Worm (Caenorhabditis elegans) whole organism, L4 larva: ENCODE measurements around the gene ufd-2.

Experiments
- T26A8.4 ChIP-seq: fragments of 200-800 bp; sonication (Bioruptor generic); IDR thresholded peaks from 2 replicates; pipeline ENCODE4 v1.3.6; 2022; ENCODE audit warnings: missing genetic modification characterization, missing compliant biosample characterization
- Y105C5A.15 ChIP-seq: fragments of 200-800 bp; sonication (Bioruptor generic); IDR thresholded peaks from 2 replicates; pipeline ENCODE4 v1.3.6; 2022; ENCODE audit warnings: missing genetic modification characterization, missing compliant biosample characterization
- Y48G9A.11 ChIP-seq: fragments of 200-800 bp; sonication (Bioruptor generic); IDR thresholded peaks from 2 replicates; pipeline ENCODE4 v1.3.6; 2022; ENCODE audit warnings: missing genetic modification reagents, missing genetic modification characterization, missing compliant biosample characterization
- Y5F2A.4 ChIP-seq: fragments of 200-800 bp; sonication (Bioruptor generic); optimal IDR thresholded peaks from 2 replicates; lab custom pipeline; 2018; ENCODE audit warnings: mild to moderate bottlenecking, missing genetic modification characterization, missing compliant biosample characterization
- ZK546.5 ChIP-seq, 2 experiments: sonication (generic microtip); optimal IDR thresholded peaks; 2 replicates each; lab custom pipeline; 2017; ENCODE audit warnings: missing biosample characterization in 2 of 2, missing genetic modification characterization in 2 of 2
- attf-4 ChIP-seq: sonication (generic microtip); optimal IDR thresholded peaks from 3 replicates; lab custom pipeline; 2017; ENCODE audit warnings: missing biosample characterization, missing genetic modification characterization
- daf-12 ChIP-seq: fragments of 150-350 bp; optimal IDR thresholded peaks from 2 replicates; lab custom pipeline; 2014; ENCODE audit warnings: missing biosample characterization, missing genetic modification reagents, missing genetic modification characterization
- daf-16 ChIP-seq, 3 experiments: sonication (generic microtip); optimal IDR thresholded peaks; 2 replicates each; lab custom pipeline; 2016 to 2017; ENCODE audit warnings: missing genetic modification characterization in 3 of 3, missing genetic modification reagents in 3 of 3, mild to moderate bottlenecking in 2 of 3, missing compliant biosample characterization in 2 of 3, missing biosample characterization in 1 of 3, moderate library complexity in 1 of 3
- daf-8 ChIP-seq: fragments of 200-800 bp; sonication (Bioruptor generic); IDR thresholded peaks from 2 replicates; pipeline ENCODE4 v1.3.6; 2022; ENCODE audit warnings: missing genetic modification characterization, missing compliant biosample characterization
- dmd-6 ChIP-seq: fragments of 200-800 bp; sonication (Bioruptor generic); IDR thresholded peaks from 2 replicates; pipeline ENCODE4 v1.3.6; 2022; ENCODE audit warnings: missing genetic modification reagents, missing genetic modification characterization, missing compliant biosample characterization
- dmd-9 ChIP-seq: fragments of 200-800 bp; sonication (Bioruptor generic); IDR thresholded peaks from 2 replicates; pipeline ENCODE4 v1.3.6; 2022; ENCODE audit warnings: missing genetic modification reagents, missing genetic modification characterization, missing compliant biosample characterization
- dve-1 ChIP-seq: sonication (generic microtip); optimal IDR thresholded peaks from 2 replicates; lab custom pipeline; 2017; ENCODE audit warnings: antibody characterized with exemption, mild to moderate bottlenecking, missing genetic modification characterization, missing compliant biosample characterization; ENCODE audit not compliant: insufficient read depth
- egl-43 ChIP-seq: fragments of 200-800 bp; sonication (Bioruptor generic); IDR thresholded peaks from 2 replicates; pipeline ENCODE4 v1.3.6; 2022; ENCODE audit warnings: missing genetic modification reagents, missing genetic modification characterization, missing compliant biosample characterization
- gei-8 ChIP-seq: fragments of 200-800 bp; sonication (Bioruptor generic); optimal IDR thresholded peaks from 2 replicates; lab custom pipeline; 2018; ENCODE audit warnings: mild to moderate bottlenecking, missing genetic modification characterization, missing compliant biosample characterization
- hlh-11 ChIP-seq: fragments of 200-800 bp; sonication (Bioruptor generic); optimal IDR thresholded peaks from 2 replicates; lab custom pipeline; 2018; ENCODE audit warnings: mild to moderate bottlenecking, missing genetic modification characterization, missing compliant biosample characterization
- hlh-30 ChIP-seq: sonication (generic microtip); optimal IDR thresholded peaks from 2 replicates; lab custom pipeline; 2017; ENCODE audit warnings: antibody characterized with exemption, mild to moderate bottlenecking, missing genetic modification characterization, missing compliant biosample characterization; ENCODE audit not compliant: insufficient read depth
- jun-1 ChIP-seq: fragments of 150-350 bp; optimal IDR thresholded peaks from 2 replicates; lab custom pipeline; 2014; ENCODE audit warnings: missing biosample characterization, missing genetic modification reagents, missing genetic modification characterization
- lin-39 ChIP-seq: fragments of 150-350 bp; optimal IDR thresholded peaks from 2 replicates; lab custom pipeline; 2014; ENCODE audit warnings: missing biosample characterization, missing genetic modification reagents, missing genetic modification characterization
- lir-3 ChIP-seq: sonication (generic microtip); optimal IDR thresholded peaks from 2 replicates; lab custom pipeline; 2016; ENCODE audit warnings: mild to moderate bottlenecking, missing genetic modification characterization, missing compliant biosample characterization
- mdl-1 ChIP-seq, 2 experiments: fragments of 150-350 bp in 1 of 2; sonication (generic microtip) in 1 of 2; optimal IDR thresholded peaks; 2 replicates each; lab custom pipeline; 2014 to 2017; ENCODE audit warnings: missing biosample characterization in 2 of 2, missing genetic modification characterization in 2 of 2
- mdt-29 ChIP-seq: fragments of 200-800 bp; sonication (Bioruptor generic); IDR thresholded peaks from 2 replicates; pipeline ENCODE4 v1.3.6; 2022; ENCODE audit warnings: missing genetic modification reagents, missing genetic modification characterization, missing compliant biosample characterization
- mes-2 ChIP-seq: sonication (generic microtip); optimal IDR thresholded peaks from 2 replicates; lab custom pipeline; 2016; ENCODE audit warnings: missing genotype, mild to moderate bottlenecking, missing genetic modification characterization, missing compliant biosample characterization; ENCODE audit not compliant: poor library complexity, severe bottlenecking
- mxl-3 ChIP-seq: fragments of 200-800 bp; sonication (Bioruptor generic); optimal IDR thresholded peaks from 2 replicates; lab custom pipeline; 2018; ENCODE audit warnings: mild to moderate bottlenecking, missing genetic modification characterization, missing compliant biosample characterization
- nhr-11 ChIP-seq: fragments of 150-350 bp; optimal IDR thresholded peaks from 2 replicates; lab custom pipeline; 2014; ENCODE audit warnings: missing biosample characterization, missing genetic modification characterization
- nhr-28 ChIP-seq: fragments of 150-350 bp; optimal IDR thresholded peaks from 2 replicates; lab custom pipeline; 2014; ENCODE audit warnings: missing biosample characterization, missing genetic modification characterization
- nhr-42 ChIP-seq: fragments of 200-800 bp; sonication (Bioruptor generic); IDR thresholded peaks from 2 replicates; pipeline ENCODE4 v1.3.6; 2022; ENCODE audit warnings: missing genetic modification characterization, missing compliant biosample characterization
- nhr-6 ChIP-seq: fragments of 150-350 bp; optimal IDR thresholded peaks from 2 replicates; lab custom pipeline; 2014; ENCODE audit warnings: missing biosample characterization, missing genetic modification characterization
- nhr-76 ChIP-seq: fragments of 150-350 bp; optimal IDR thresholded peaks from 2 replicates; lab custom pipeline; 2014; ENCODE audit warnings: missing biosample characterization, missing genetic modification characterization
- php-3 ChIP-seq: fragments of 200-800 bp; sonication (Bioruptor generic); IDR thresholded peaks from 2 replicates; pipeline ENCODE4 v1.3.6; 2022; ENCODE audit warnings: missing genetic modification reagents, missing genetic modification characterization, missing compliant biosample characterization
- pqm-1 ChIP-seq: sonication (generic microtip); optimal IDR thresholded peaks from 2 replicates; lab custom pipeline; 2017; ENCODE audit warnings: missing biosample characterization, missing genetic modification characterization
- sdz-12 ChIP-seq: fragments of 200-800 bp; sonication (Bioruptor generic); optimal IDR thresholded peaks from 2 replicates; lab custom pipeline; 2018; ENCODE audit warnings: mild to moderate bottlenecking, missing genetic modification characterization, missing compliant biosample characterization
- set-16 ChIP-seq: fragments of 200-800 bp; sonication (Bioruptor generic); IDR thresholded peaks from 2 replicates; pipeline ENCODE4 v1.3.6; 2022; ENCODE audit warnings: missing genetic modification reagents, missing genetic modification characterization, missing compliant biosample characterization
- spr-3 ChIP-seq: fragments of 200-800 bp; sonication (Bioruptor generic); optimal IDR thresholded peaks from 2 replicates; lab custom pipeline; 2018; ENCODE audit warnings: mild to moderate bottlenecking, missing genetic modification characterization, missing compliant biosample characterization
- tra-1 ChIP-seq: fragments of 200-800 bp; sonication (Bioruptor generic); IDR thresholded peaks from 2 replicates; pipeline ENCODE4 v1.3.6; 2022; ENCODE audit warnings: missing genetic modification reagents, missing genetic modification characterization, missing compliant biosample characterization
- unc-130 ChIP-seq: sonication (generic microtip); optimal IDR thresholded peaks from 2 replicates; lab custom pipeline; 2016; ENCODE audit warnings: missing genetic modification reagents, missing genetic modification characterization, missing compliant biosample characterization
- unc-39 ChIP-seq: sonication (generic microtip); optimal IDR thresholded peaks from 2 replicates; lab custom pipeline; 2017; ENCODE audit warnings: missing biosample characterization, missing genetic modification characterization
- vab-7 ChIP-seq: fragments of 200-800 bp; sonication (Bioruptor generic); IDR thresholded peaks from 2 replicates; pipeline ENCODE4 v1.3.6; 2022; ENCODE audit warnings: missing genetic modification reagents, missing genetic modification characterization, missing compliant biosample characterization
- zfp-3 ChIP-seq: fragments of 200-800 bp; sonication (Bioruptor generic); conservative IDR thresholded peaks from 2 replicates; pipeline ENCODE4 v1.3.6; 2022; ENCODE audit warnings: missing genetic modification reagents, missing genetic modification characterization, missing compliant biosample characterization
- zip-11 ChIP-seq: fragments of 200-800 bp; sonication (Bioruptor generic); IDR thresholded peaks from 2 replicates; pipeline ENCODE4 v1.3.6; 2022; ENCODE audit warnings: missing genetic modification characterization, missing compliant biosample characterization
- zip-2 ChIP-seq: fragments of 150-350 bp; optimal IDR thresholded peaks from 2 replicates; lab custom pipeline; 2014; ENCODE audit warnings: missing biosample characterization, missing genetic modification characterization
- ztf-7 ChIP-seq: fragments of 150-350 bp; optimal IDR thresholded peaks from 2 replicates; lab custom pipeline; 2014; ENCODE audit warnings: missing biosample characterization, missing genetic modification characterization

Gene ufd-2

DNA sequence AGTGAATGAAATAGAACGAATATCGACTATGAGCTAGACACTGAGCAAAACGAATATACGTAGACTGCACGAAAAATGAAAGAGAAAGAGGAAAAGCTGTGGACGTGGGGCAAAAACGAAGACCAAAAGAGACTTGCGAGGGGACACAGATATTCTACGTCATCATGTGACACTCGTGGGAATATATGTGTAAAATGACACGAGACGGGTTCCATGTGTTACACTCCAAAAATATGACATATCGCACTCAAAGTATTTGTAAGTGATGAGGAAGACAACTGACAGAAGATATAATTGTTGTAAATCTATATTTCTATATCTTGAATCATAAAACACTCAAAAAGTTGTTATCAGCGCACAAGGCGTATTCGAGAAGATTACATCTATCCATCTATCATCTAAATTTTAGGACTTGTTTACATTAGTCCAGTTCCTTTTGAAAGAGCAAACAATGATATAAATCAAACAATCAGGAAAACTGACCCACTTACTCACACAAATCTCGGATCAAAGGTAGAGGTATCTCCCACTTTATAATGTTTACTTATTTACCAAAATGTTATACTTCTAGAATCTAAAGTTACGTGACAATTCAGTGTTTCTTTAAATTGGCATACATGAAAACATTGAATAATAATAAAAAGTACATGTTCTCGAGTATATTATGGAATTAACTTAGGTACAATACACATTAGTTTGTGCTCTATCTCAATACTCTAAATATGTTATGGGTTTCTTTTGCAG, 9.4 kb downstream of the ufd-2 start (continued):
- no peak for TF ChIP-seq daf-12 (tag; lab: Kevin White, UChicago)

DNA sequence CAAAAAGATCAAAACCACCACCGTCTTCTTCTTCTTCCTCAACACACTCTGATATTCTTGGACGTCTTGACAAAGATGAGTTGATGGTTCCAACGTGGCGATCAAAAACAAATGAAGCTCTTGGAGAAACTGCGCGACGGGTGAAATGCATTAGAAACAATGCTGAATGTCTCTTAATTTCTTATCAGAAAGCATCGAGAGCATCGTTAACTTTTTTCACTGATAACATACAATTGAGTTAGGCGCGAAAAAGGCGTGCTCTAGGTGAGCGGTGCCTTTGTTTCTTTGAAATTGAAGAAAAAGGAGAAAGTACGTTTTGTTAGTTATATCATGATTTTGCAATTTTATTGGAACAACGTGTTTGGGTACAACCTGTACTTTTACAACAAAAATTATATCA, 10.7 kb downstream of the ufd-2 start, which contains the start of gene gpcp-2:
TSS of gene gpcp-2 (minus strand) at position 153 of the 400 bp plus-strand sequence.
- TF ChIP-seq daf-16 (GFP tag; optimal IDR thresholded peaks at IDR 0.05; lab: Kevin White, UChicago) (no peak), daf-16 (tag; optimal IDR thresholded peaks at IDR 0.05; lab: Kevin White, UChicago) (peak; percentile 29), mes-2 (tag; lab: Kevin White, UChicago) (no peak), mdt-29 (GFP tag; lab: Robert Waterston, UW) (no peak), mdl-1 (tag; optimal IDR thresholded peaks at IDR 0.05; lab: Kevin White, UChicago) (no peak), pqm-1 (tag; lab: Kevin White, UChicago) (peak; percentile 66), dve-1 (tag; lab: Kevin White, UChicago) (peak; percentile 48), hlh-11 (tag; lab: Kevin White, UChicago) (no peak), unc-39 (tag; lab: Kevin White, UChicago) (no peak), dmd-6 (GFP tag; lab: Robert Waterston, UW) (peak; percentile 45)

DNA sequence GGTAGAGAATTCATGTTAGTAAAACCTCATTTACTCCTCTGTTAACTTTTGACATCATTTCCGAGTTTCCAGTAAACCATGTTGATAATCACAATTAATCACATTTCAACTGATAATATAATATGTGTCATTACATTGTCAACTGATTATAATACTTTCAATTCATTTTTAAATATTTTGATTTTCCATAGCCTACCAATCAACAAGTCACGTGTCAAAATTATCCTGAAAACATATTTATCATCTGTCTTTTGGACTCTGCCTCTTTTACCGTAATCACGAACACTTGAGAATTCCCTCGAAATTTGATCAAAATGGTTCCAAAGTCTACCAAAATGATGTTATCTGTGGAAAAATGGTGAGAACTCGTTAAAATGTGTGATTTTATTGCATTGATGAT, 11.5 kb downstream of the ufd-2 start:
- TF ChIP-seq lir-3 (tag; lab: Kevin White, UChicago) = no peak
- peak; percentile 2 for TF ChIP-seq hlh-30
- TF ChIP-seq nhr-28 (tag; lab: Kevin White, UChicago) = peak; percentile 7
- TF ChIP-seq dmd-6 (GFP tag; lab: Robert Waterston, UW) = peak; percentile 36; the same call in 1 of the 2 replicates
- TF ChIP-seq dmd-9 (GFP tag; lab: Robert Waterston, UW) = no peak
- no peak for TF ChIP-seq ZK546.5 (tag; optimal IDR thresholded peaks at IDR 0.05; lab: Kevin White, UChicago)
- TF ChIP-seq php-3 = 0 out of 2 replicates have a peak, but pooled peaks have one; percentile 31
- peak; percentile 77 for TF ChIP-seq dve-1 (tag; lab: Kevin White, UChicago)
- peak; percentile 38 for TF ChIP-seq hlh-11 (tag; lab: Kevin White, UChicago)
- no peak for TF ChIP-seq daf-16 (GFP tag; optimal IDR thresholded peaks at IDR 0.05; lab: Kevin White, UChicago)
- TF ChIP-seq daf-16 (tag; optimal IDR thresholded peaks at IDR 0.05; lab: Kevin White, UChicago) = peak; percentile 91

DNA sequence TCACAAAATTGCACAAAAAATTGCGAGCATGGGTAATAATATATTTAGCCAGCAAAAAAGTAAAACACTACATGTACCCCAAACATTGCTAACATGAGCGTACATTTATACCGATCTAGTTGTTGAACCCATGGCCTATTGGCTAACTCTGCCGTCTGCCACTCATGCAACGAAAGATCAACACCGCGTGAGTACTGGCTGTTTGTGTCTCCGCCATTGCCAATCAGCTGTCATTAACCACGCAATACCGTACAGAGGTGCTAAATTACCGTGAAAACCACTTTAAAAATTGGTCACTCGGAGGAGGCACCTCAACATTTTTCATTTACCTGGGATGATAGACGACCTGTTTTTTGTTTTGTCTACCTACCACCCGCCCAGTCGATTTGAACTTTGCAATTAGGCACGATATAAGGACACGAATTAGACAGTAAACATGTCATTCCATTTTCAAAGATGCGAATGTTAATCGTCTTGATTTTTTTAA, 12.8 kb downstream of the ufd-2 start, which contains the start of gene K02C4.2:
TSS of gene K02C4.2 (plus strand) at position 437 of the 487 bp plus-strand sequence.
- TF ChIP-seq egl-43 (GFP tag; lab: Robert Waterston, UW) = peak; percentile 96
- 0 out of 2 replicates have a peak, but pooled peaks have one; percentile 56 for TF ChIP-seq Y105C5A.15 (GFP tag; lab: Robert Waterston, UW)
- peak; percentile 85 for TF ChIP-seq nhr-42 (GFP tag; lab: Robert Waterston, UW)
- TF ChIP-seq nhr-11 = no peak
- TF ChIP-seq spr-3 (GFP tag; lab: Kevin White, UChicago) = peak; percentile 64
- peak; percentile 77 for TF ChIP-seq ztf-7 (tag; lab: Kevin White, UChicago)
- no peak for TF ChIP-seq lin-39
- no peak for TF ChIP-seq daf-12 (tag; lab: Kevin White, UChicago)
- peak; percentile 90 for TF ChIP-seq tra-1 (GFP tag; lab: Robert Waterston, UW)
- TF ChIP-seq vab-7 (GFP tag; lab: Robert Waterston, UW) = peak; percentile 80
- no peak for TF ChIP-seq attf-4
- TF ChIP-seq set-16 = no peak
- peak; percentile 86 for TF ChIP-seq mxl-3 (GFP tag; lab: Kevin White, UChicago)
- TF ChIP-seq zip-11 (GFP tag; lab: Robert Waterston, UW) = 0 out of 2 replicates have a peak, but pooled peaks have one; percentile 17
- TF ChIP-seq T26A8.4 = peak; percentile 84
- TF ChIP-seq zip-2 (tag; lab: Kevin White, UChicago) = no peak
- TF ChIP-seq jun-1 (tag; lab: Kevin White, UChicago) = peak; percentile 31
- peak; percentile 68 for TF ChIP-seq Y5F2A.4 (GFP tag; lab: Kevin White, UChicago)
- peak; percentile 40 for TF ChIP-seq unc-130 (GFP tag; lab: Kevin White, UChicago)
- TF ChIP-seq php-3 = peak; percentile 78
- peak; percentile 80; the same call in 1 of the 2 replicates for TF ChIP-seq Y48G9A.11 (GFP tag; lab: Robert Waterston, UW)
- no peak for TF ChIP-seq ZK546.5 (tag; optimal IDR thresholded peaks at IDR 0.05; lab: Kevin White, UChicago)
- TF ChIP-seq sdz-12 (GFP tag; lab: Kevin White, UChicago) = peak; percentile 72
- TF ChIP-seq zfp-3 (GFP tag; lab: Robert Waterston, UW) = peak; percentile 62; the same call in 1 of the 2 replicates
- TF ChIP-seq mdt-29 (GFP tag; lab: Robert Waterston, UW) = peak; percentile 55; the same call in 1 of the 2 replicates
- TF ChIP-seq nhr-6 = peak; percentile 76
- TF ChIP-seq daf-8 = no peak
- peak; percentile 82 for TF ChIP-seq gei-8
- TF ChIP-seq nhr-76 (tag; lab: Kevin White, UChicago) = no peak
